Worm (Caenorhabditis elegans) whole organism, young adult: ENCODE data around the gene F11A5.18.

Experiments used
- B0035.1 ChIP-seq: sonication (generic microtip); optimal IDR thresholded peaks from 2 replicates; lab custom pipeline; 2016; ENCODE audit warnings: missing genetic modification characterization, mild to moderate bottlenecking, missing compliant biosample characterization, missing genotype, missing genetic modification reagents
- D2030.7 ChIP-seq: fragments of 200-800 bp; sonication (Bioruptor generic); IDR thresholded peaks from 2 replicates; pipeline ENCODE4 v1.3.6; 2022; ENCODE audit warnings: missing genetic modification reagents, missing genetic modification characterization, missing compliant biosample characterization
- F22D6.2 ChIP-seq: sonication (generic microtip); optimal IDR thresholded peaks from 2 replicates; lab custom pipeline; 2016; ENCODE audit warnings: mild to moderate bottlenecking, missing genetic modification characterization, missing compliant biosample characterization
- F23B12.7 ChIP-seq: sonication (generic microtip); optimal IDR thresholded peaks from 2 replicates; lab custom pipeline; 2017; ENCODE audit warnings: missing genetic modification characterization, mild to moderate bottlenecking, missing compliant biosample characterization, antibody characterized with exemption, moderate library complexity; ENCODE audit not compliant: insufficient read depth
- K11D2.4 ChIP-seq: fragments of 200-800 bp; sonication (Bioruptor generic); IDR thresholded peaks from 2 replicates; pipeline ENCODE4 v1.3.6; 2022; ENCODE audit warnings: missing genetic modification reagents, missing genetic modification characterization, missing compliant biosample characterization
- T07F8.4 ChIP-seq: sonication (generic microtip); optimal IDR thresholded peaks from 2 replicates; lab custom pipeline; 2016; ENCODE audit warnings: mild to moderate bottlenecking, missing genetic modification characterization, moderate library complexity, missing compliant biosample characterization
- Y67H2A.10 ChIP-seq: fragments of 200-800 bp; sonication (Bioruptor generic); conservative IDR thresholded peaks from 2 replicates; pipeline ENCODE4 v1.3.6; 2022; ENCODE audit warnings: missing genetic modification reagents, missing genetic modification characterization, missing compliant biosample characterization
- Y95B8A.8 ChIP-seq: fragments of 200-800 bp; sonication (Bioruptor generic); IDR thresholded peaks from 2 replicates; pipeline ENCODE4 v1.3.6; 2022; ENCODE audit warnings: missing genetic modification reagents, missing genetic modification characterization, missing compliant biosample characterization
- aptf-2 ChIP-seq: fragments of 200-800 bp; sonication (Bioruptor generic); conservative IDR thresholded peaks from 2 replicates; pipeline ENCODE4 v1.3.6; 2022; ENCODE audit warnings: missing genetic modification reagents, missing genetic modification characterization, missing compliant biosample characterization
- attf-3 ChIP-seq: fragments of 200-800 bp; sonication (Bioruptor generic); conservative IDR thresholded peaks from 2 replicates; pipeline ENCODE4 v1.3.6; 2022; ENCODE audit warnings: missing genetic modification reagents, missing genetic modification characterization, missing compliant biosample characterization
- ccch-3 ChIP-seq: fragments of 200-800 bp; sonication (Bioruptor generic); optimal IDR thresholded peaks from 2 replicates; lab custom pipeline; 2018; ENCODE audit warnings: mild to moderate bottlenecking, missing genetic modification characterization, missing compliant biosample characterization
- die-1 ChIP-seq: sonication (generic microtip); optimal IDR thresholded peaks from 2 replicates; lab custom pipeline; 2016; ENCODE audit warnings: missing genotype, mild to moderate bottlenecking, missing genetic modification characterization, missing compliant biosample characterization
- dpff-1 ChIP-seq: sonication (generic microtip); optimal IDR thresholded peaks from 2 replicates; lab custom pipeline; 2017; ENCODE audit warnings: mild to moderate bottlenecking, missing genetic modification characterization, missing compliant biosample characterization
- dpl-1 ChIP-seq: fragments of 150-350 bp; optimal IDR thresholded peaks from 2 replicates; lab custom pipeline; 2014; ENCODE audit warnings: missing biosample characterization, missing genetic modification reagents, missing genetic modification characterization
- egl-18 ChIP-seq: fragments of 200-800 bp; sonication (Bioruptor generic); IDR thresholded peaks from 2 replicates; pipeline ENCODE4 v1.3.6; 2022; ENCODE audit warnings: missing genetic modification reagents, missing genetic modification characterization, missing compliant biosample characterization
- ekl-4 ChIP-seq: fragments of 200-800 bp; sonication (Bioruptor generic); IDR thresholded peaks from 2 replicates; pipeline ENCODE4 v1.3.6; 2022; ENCODE audit warnings: missing genetic modification reagents, missing genetic modification characterization, missing compliant biosample characterization
- gei-17 ChIP-seq: fragments of 200-800 bp; sonication (Bioruptor generic); optimal IDR thresholded peaks from 2 replicates; lab custom pipeline; 2018; ENCODE audit warnings: mild to moderate bottlenecking, missing genetic modification characterization, missing compliant biosample characterization
- lin-26 ChIP-seq: fragments of 200-800 bp; sonication (Bioruptor generic); IDR thresholded peaks from 2 replicates; pipeline ENCODE4 v1.3.6; 2022; ENCODE audit warnings: missing genetic modification reagents, missing genetic modification characterization, missing compliant biosample characterization
- lin-54 ChIP-seq: fragments of 200-800 bp; sonication (Bioruptor generic); optimal IDR thresholded peaks from 2 replicates; lab custom pipeline; 2018; ENCODE audit warnings: mild to moderate bottlenecking, missing genetic modification characterization, missing compliant biosample characterization
- lir-1 ChIP-seq: fragments of 200-800 bp; sonication (Bioruptor generic); conservative IDR thresholded peaks from 2 replicates; pipeline ENCODE4 v1.3.6; 2022; ENCODE audit warnings: missing genetic modification reagents, missing genetic modification characterization, missing compliant biosample characterization
- lsl-1 ChIP-seq: fragments of 200-800 bp; sonication (Bioruptor generic); optimal IDR thresholded peaks from 2 replicates; lab custom pipeline; 2018; ENCODE audit warnings: mild to moderate bottlenecking, missing genetic modification characterization, moderate library complexity, missing compliant biosample characterization
- nhr-120 ChIP-seq: fragments of 200-800 bp; sonication (Bioruptor generic); IDR thresholded peaks from 2 replicates; pipeline ENCODE4 v1.3.6; 2022; ENCODE audit warnings: missing genetic modification characterization, missing compliant biosample characterization
- nhr-27 ChIP-seq: fragments of 200-800 bp; sonication (Bioruptor generic); optimal IDR thresholded peaks from 2 replicates; lab custom pipeline; 2018; ENCODE audit warnings: mild to moderate bottlenecking, missing genetic modification characterization, moderate library complexity, missing compliant biosample characterization
- nhr-80 ChIP-seq: sonication (generic microtip); optimal IDR thresholded peaks from 2 replicates; lab custom pipeline; 2016; ENCODE audit warnings: missing genetic modification characterization, missing compliant biosample characterization
- rpc-1 ChIP-seq, 2 experiments: fragments of 150-350 bp in 1 of 2; sonication (generic microtip) in 1 of 2; optimal IDR thresholded peaks; 2 replicates each; lab custom pipeline; 2014 to 2018; ENCODE audit warnings: missing biosample characterization in 1 of 2, missing genetic modification characterization in 1 of 2, missing genetic modification reagents in 1 of 2, missing genotype in 1 of 2
- snpc-1.3 ChIP-seq: sonication (generic microtip); optimal IDR thresholded peaks from 2 replicates; lab custom pipeline; 2017; ENCODE audit warnings: missing genetic modification characterization, mild to moderate bottlenecking, missing compliant biosample characterization, antibody characterized with exemption, moderate library complexity, missing genotype, missing genetic modification reagents; ENCODE audit not compliant: insufficient read depth
- snpc-4 ChIP-seq, 5 experiments: fragments of 150-350 bp in 1 of 5; sonication (generic microtip) in 4 of 5; optimal IDR thresholded peaks; 2 replicates each; lab custom pipeline; 2014 to 2018; ENCODE audit warnings: missing genetic modification characterization in 5 of 5, missing biosample characterization in 3 of 5, antibody characterized with exemption in 2 of 5, mild to moderate bottlenecking in 2 of 5, missing compliant biosample characterization in 2 of 5, missing genotype in 2 of 5, moderate library complexity in 2 of 5, missing genetic modification reagents in 1 of 5
- sptf-2 ChIP-seq: fragments of 200-800 bp; sonication (Bioruptor generic); optimal IDR thresholded peaks from 2 replicates; lab custom pipeline; 2018; ENCODE audit warnings: mild to moderate bottlenecking, missing genetic modification characterization, missing compliant biosample characterization
- tlf-1 ChIP-seq: fragments of 200-800 bp; sonication (Bioruptor generic); optimal IDR thresholded peaks from 2 replicates; lab custom pipeline; 2018; ENCODE audit warnings: mild to moderate bottlenecking, missing genetic modification characterization, missing compliant biosample characterization
- ztf-25 ChIP-seq: fragments of 200-800 bp; sonication (Bioruptor generic); IDR thresholded peaks from 2 replicates; pipeline ENCODE4 v1.3.6; 2022; ENCODE audit warnings: missing genetic modification reagents, missing genetic modification characterization, missing compliant biosample characterization
- ztf-26 ChIP-seq: sonication (generic microtip); optimal IDR thresholded peaks from 2 replicates; lab custom pipeline; 2017; ENCODE audit warnings: missing genetic modification characterization, missing compliant biosample characterization
- ztf-28 ChIP-seq: fragments of 200-800 bp; sonication (Bioruptor generic); IDR thresholded peaks from 2 replicates; pipeline ENCODE4 v1.3.6; 2022; ENCODE audit warnings: missing genetic modification reagents, missing genetic modification characterization, missing compliant biosample characterization
- ztf-6 ChIP-seq: fragments of 200-800 bp; sonication (Bioruptor generic); IDR thresholded peaks from 2 replicates; pipeline ENCODE4 v1.3.6; 2022; ENCODE audit warnings: missing genetic modification reagents, missing genetic modification characterization, missing compliant biosample characterization

The F11A5.18 gene

ce11 chrV:16192114-16192513 is 10.6 kb upstream of the F11A5.18 start, which contains the start of gene srh-279:
srh-279 (plus strand) TSS chrV:16192414.
- no peak for TF ChIP-seq Y95B8A.8 (GFP tag; lab: Robert Waterston, UW)
- no peak for TF ChIP-seq ztf-6 (GFP tag; lab: Robert Waterston, UW)
- TF ChIP-seq F22D6.2 = no peak
- no peak for TF ChIP-seq die-1 (tag; lab: Kevin White, UChicago)
- TF ChIP-seq ztf-28 (GFP tag; lab: Robert Waterston, UW) = no peak
- no peak for TF ChIP-seq lin-26 (GFP tag; lab: Robert Waterston, UW)
- no peak for TF ChIP-seq snpc-1.3

ce11 chrV:16194639-16195038 is 8.1 kb upstream of the F11A5.18 start, which contains the start of gene rabr-4:
rabr-4 (plus strand) TSS chrV:16194939.
- no peak for TF ChIP-seq dpl-1 (GFP tag; lab: Kevin White, UChicago)
- TF ChIP-seq dpff-1 (tag; lab: Kevin White, UChicago) = no peak
- no peak for TF ChIP-seq gei-17 (GFP tag; lab: Kevin White, UChicago)
- no peak for TF ChIP-seq snpc-4 (GFP tag; optimal IDR thresholded peaks at IDR 0.05; lab: Kevin White, UChicago)
- no peak for TF ChIP-seq snpc-4 (tag; optimal IDR thresholded peaks at IDR 0.05; lab: Kevin White, UChicago)
- TF ChIP-seq ekl-4 = no peak
- no peak for TF ChIP-seq ztf-26 (tag; lab: Kevin White, UChicago)
- no peak for TF ChIP-seq sptf-2
- no peak for TF ChIP-seq nhr-120 (GFP tag; lab: Robert Waterston, UW)

DNA sequence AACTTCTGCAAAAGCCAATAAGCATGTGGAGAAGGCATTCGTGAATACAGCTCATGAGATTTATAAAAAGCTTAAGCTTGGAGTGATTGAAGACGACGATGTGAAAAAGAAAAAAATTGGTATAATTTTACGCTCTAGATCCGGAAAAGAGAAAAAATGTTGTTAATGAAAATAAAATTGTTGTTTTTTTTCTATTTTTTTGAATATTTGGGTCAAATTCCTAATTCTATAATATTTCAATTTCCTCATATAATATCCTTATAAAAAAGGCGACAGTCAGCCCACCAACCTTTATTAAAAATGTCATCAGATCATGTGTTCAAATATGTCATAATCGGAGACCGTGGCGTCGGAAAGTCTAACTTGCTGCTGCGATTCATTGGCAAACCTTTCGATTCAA is 7.3 kb upstream of the F11A5.18 start, which contains the start of gene rabr-3:
Gene rabr-3 (plus strand): TSS at position 301 of the 400 bp plus-strand sequence.
- no peak for TF ChIP-seq nhr-80 (tag; lab: Kevin White, UChicago)
- no peak for TF ChIP-seq nhr-27
- no peak for TF ChIP-seq dpl-1 (GFP tag; lab: Kevin White, UChicago)
- no peak for TF ChIP-seq F23B12.7 (tag; lab: Kevin White, UChicago)
- TF ChIP-seq ztf-6 (GFP tag; lab: Robert Waterston, UW) = no peak
- no peak for TF ChIP-seq lir-1 (GFP tag; lab: Robert Waterston, UW)
- TF ChIP-seq attf-3 (GFP tag; lab: Robert Waterston, UW) = no peak
- no peak for TF ChIP-seq ccch-3 (GFP tag; lab: Kevin White, UChicago)
- TF ChIP-seq B0035.1 (tag; lab: Kevin White, UChicago) = no peak
- no peak for TF ChIP-seq nhr-120 (GFP tag; lab: Robert Waterston, UW)
- no peak for TF ChIP-seq ztf-28 (GFP tag; lab: Robert Waterston, UW)

DNA sequence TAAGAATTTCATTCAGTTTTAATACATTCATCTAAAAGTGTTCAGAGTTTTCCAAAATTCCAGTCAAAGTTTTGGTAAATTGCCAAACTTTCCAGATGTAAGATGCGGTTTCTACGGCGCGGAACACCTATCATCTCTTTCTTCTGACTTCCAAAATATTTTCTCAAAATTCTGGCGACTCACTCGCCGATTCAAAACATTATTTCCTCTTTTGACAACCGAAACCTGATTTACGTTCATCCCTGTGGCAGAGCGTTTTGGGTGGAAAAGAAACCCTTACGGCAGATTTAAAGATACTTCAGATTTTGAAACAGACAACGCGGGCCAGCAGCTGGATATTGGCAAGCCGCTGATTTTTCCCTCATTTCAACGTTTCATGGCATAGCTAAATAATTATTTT is 4.7 kb upstream of the F11A5.18 start, which contains the start of gene F11A5.5:
Gene F11A5.5 (plus strand): TSS at position 301 of the 400 bp plus-strand sequence.
- TF ChIP-seq rpc-1 (optimal IDR thresholded peaks at IDR 0.05; lab: Kevin White, UChicago) (no peak), rpc-1 (tag; optimal IDR thresholded peaks at IDR 0.05; lab: Kevin White, UChicago) (no peak), lsl-1 (no peak), ztf-25 (GFP tag; lab: Robert Waterston, UW) (no peak), aptf-2 (GFP tag; lab: Robert Waterston, UW) (no peak), gei-17 (GFP tag; lab: Kevin White, UChicago) (no peak), T07F8.4 (no peak), lin-54 (no peak), Y67H2A.10 (no peak), egl-18 (GFP tag; lab: Robert Waterston, UW) (no peak), ztf-6 (GFP tag; lab: Robert Waterston, UW) (no peak), K11D2.4 (GFP tag; lab: Robert Waterston, UW) (no peak), tlf-1 (GFP tag; lab: Kevin White, UChicago) (no peak), D2030.7 (no peak)
